Fruit fly (Drosophila melanogaster): ENCODE results near the gene CG10650.

The CG10650 gene

dm6 chr2L:19037455-19037854 is 41.7 kb upstream of the CG10650 start:
- TF ChIP-seq Opbp (GFP tag; IDR thresholded peaks at IDR 0.05; ENCODE audit: partially characterized antibody): no peak
- no peak for TF ChIP-seq NfI (GFP tag; optimal IDR thresholded peaks at IDR 0.05)
- no peak for TF ChIP-seq fd64A (GFP tag; optimal IDR thresholded peaks at IDR 0.05)
- no peak for TF ChIP-seq CG15601 (tag; optimal IDR thresholded peaks at IDR 0.05)
- no peak for TF ChIP-seq peb (GFP tag; IDR thresholded peaks at IDR 0.05)
- TF ChIP-seq E2f2 (GFP tag; IDR thresholded peaks at IDR 0.05): 0 out of 2 replicates have a peak, but pooled peaks have one; percentile 7
- no peak for TF ChIP-seq Hr3 (GFP tag; optimal IDR thresholded peaks at IDR 0.05)
- no peak for TF ChIP-seq CG3726 (GFP tag; IDR thresholded peaks at IDR 0.05)
- peak; percentile 59 for TF ChIP-seq Med (GFP tag)
- TF ChIP-seq CG14860 (GFP tag; IDR thresholded peaks at IDR 0.05; ENCODE audit: partially characterized antibody): 0 out of 3 replicates have a peak, but pooled peaks have one; percentile 29
- no peak for TF ChIP-seq CG1024 (GFP tag; IDR thresholded peaks at IDR 0.05)
- TF ChIP-seq CG17912 (GFP tag; optimal IDR thresholded peaks at IDR 0.05): no peak
- peak; percentile 13; the same call in 1 of the 2 replicates for TF ChIP-seq ssp (GFP tag; IDR thresholded peaks at IDR 0.05)
- no peak for TF ChIP-seq Ets97D (GFP tag; optimal IDR thresholded peaks at IDR 0.05)
- TF ChIP-seq Asciz (GFP tag; optimal IDR thresholded peaks at IDR 0.05): no peak
- TF ChIP-seq CG30403 (GFP tag; optimal IDR thresholded peaks at IDR 0.05): no peak
- TF ChIP-seq lbe (GFP tag; optimal IDR thresholded peaks at IDR 0.05): no peak
- TF ChIP-seq Side (GFP tag; optimal IDR thresholded peaks at IDR 0.05): no peak
- no peak for TF ChIP-seq CHES-1-like (GFP tag; optimal IDR thresholded peaks at IDR 0.05)
- TF ChIP-seq CG2875 (GFP tag; optimal IDR thresholded peaks at IDR 0.05): no peak
- TF ChIP-seq shn (GFP tag; optimal IDR thresholded peaks at IDR 0.05): no peak
- TF ChIP-seq HLHmδ (GFP tag; optimal IDR thresholded peaks at IDR 0.05): peak; percentile 67
- TF ChIP-seq CoRest (tag; optimal IDR thresholded peaks at IDR 0.05): no peak
- 0 out of 2 replicates have a peak, but pooled peaks have one; percentile 9 for TF ChIP-seq Drgx (GFP tag; IDR thresholded peaks at IDR 0.05)
- TF ChIP-seq Pdp1 (GFP tag; optimal IDR thresholded peaks at IDR 0.05): peak in 1 of 2 experiments; percentile 59

dm6 chr2L:19037011-19037410 is 41.3 kb upstream of the CG10650 start:
- TF ChIP-seq sens (GFP tag): peak; percentile 66
- peak; percentile 54 for TF ChIP-seq twi (tag; optimal IDR thresholded peaks at IDR 0.05)
- TF ChIP-seq Ets65A (GFP tag): peak; percentile 15
- no peak for TF ChIP-seq slbo (GFP tag; IDR thresholded peaks at IDR 0.05)
- TF ChIP-seq CG2678 (tag; optimal IDR thresholded peaks at IDR 0.05): peak; percentile 14
- no peak for TF ChIP-seq CG16815 (GFP tag; optimal IDR thresholded peaks at IDR 0.05)
- TF ChIP-seq phol (tag; optimal IDR thresholded peaks at IDR 0.05): peak; percentile 24
- TF ChIP-seq CG12769 (tag; optimal IDR thresholded peaks at IDR 0.05): peak; percentile 52
- TF ChIP-seq row (GFP tag; IDR thresholded peaks at IDR 0.05): peak; percentile 12; the same call in 1 of the 3 replicates
- TF ChIP-seq HLHmδ (GFP tag; optimal IDR thresholded peaks at IDR 0.05): peak; percentile 85
- TF ChIP-seq gsb (GFP tag; IDR thresholded peaks at IDR 0.05): no peak
- 0 out of 3 replicates have a peak, but pooled peaks have one; percentile 18 for TF ChIP-seq CG17361 (GFP tag; IDR thresholded peaks at IDR 0.05)

dm6 chr2L:19036105-19036714 is 40.5 kb upstream of the CG10650 start:
- TF ChIP-seq btn (GFP tag; optimal IDR thresholded peaks at IDR 0.05) (no peak), emc (GFP tag; optimal IDR thresholded peaks at IDR 0.05) (no peak), ac (GFP tag; optimal IDR thresholded peaks at IDR 0.05) (no peak), NK7.1 (GFP tag; optimal IDR thresholded peaks at IDR 0.05) (no peak), Nf-YB (GFP tag; optimal IDR thresholded peaks at IDR 0.05) (no peak), Mrtf (GFP tag; IDR thresholded peaks at IDR 0.05) (no peak), nerfin-2 (GFP tag; IDR thresholded peaks at IDR 0.05; ENCODE audit: partially characterized antibody) (no peak), sr (GFP tag; IDR thresholded peaks at IDR 0.05) (no peak), CG12104 (GFP tag; optimal IDR thresholded peaks at IDR 0.05) (no peak), CG4404 (GFP tag; IDR thresholded peaks at IDR 0.05) (no peak), kay (GFP tag; optimal IDR thresholded peaks at IDR 0.05) (no peak), CG16863 (GFP tag; optimal IDR thresholded peaks at IDR 0.05) (no peak), CG3281 (GFP tag; optimal IDR thresholded peaks at IDR 0.05) (no peak), CG18011 (GFP tag; optimal IDR thresholded peaks at IDR 0.05) (no peak)

Measured in whole organism, embryonic.